Worm (Caenorhabditis elegans): ENCODE measurements around the gene M01F1.9.

Gene M01F1.9

DNA sequence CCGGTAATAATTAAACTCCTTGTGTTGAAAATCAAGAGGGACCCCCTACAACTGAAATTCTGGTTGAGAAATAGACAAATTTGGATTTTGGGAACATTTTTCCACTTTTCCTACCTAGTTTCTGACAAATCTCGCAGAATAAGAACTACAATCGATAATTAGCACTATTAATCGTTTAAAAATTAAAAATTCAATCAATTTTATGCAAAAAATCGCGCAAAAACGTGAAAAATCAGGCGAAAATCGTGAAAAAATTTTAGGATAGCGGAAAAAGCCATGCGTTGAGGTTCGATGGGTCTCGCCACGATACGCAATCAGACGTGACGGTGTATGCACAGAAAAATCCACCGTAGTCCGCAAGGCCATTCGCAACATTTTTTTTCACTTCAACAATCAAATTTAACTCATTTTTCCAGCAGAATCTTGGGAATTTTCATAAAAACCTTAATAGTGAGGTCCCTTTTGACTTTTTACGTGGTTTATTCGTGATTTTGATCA lies 6.2 kb upstream of the M01F1.9 start, which contains the start of gene lias-1:
Gene lias-1 (minus strand): TSS at position 51 of the 498 bp plus-strand sequence.
- TF ChIP-seq lin-38 (GFP tag; IDR thresholded peaks at IDR 0.05) (peak; percentile 83), nhr-111 (GFP tag; optimal IDR thresholded peaks at IDR 0.05) (no peak), mes-2 (tag; optimal IDR thresholded peaks at IDR 0.05; ENCODE audit: poor library complexity, severe bottlenecking) (peak; percentile 90), duxl-1 (tag; optimal IDR thresholded peaks at IDR 0.05; ENCODE audit: poor library complexity) (peak; percentile 21), zfp-3 (GFP tag; conservative IDR thresholded peaks at IDR 0.05) (no peak), nhr-6 (tag; optimal IDR thresholded peaks at IDR 0.05) (peak; percentile 73), nhr-77 (tag; optimal IDR thresholded peaks at IDR 0.05) (peak; percentile 84), unc-62 (GFP tag; optimal IDR thresholded peaks at IDR 0.05 in 1 of 2) (peak in 1 of 2 experiments; percentile 89), unc-62 (tag; optimal IDR thresholded peaks at IDR 0.05) (no peak), lsy-2 (tag; optimal IDR thresholded peaks at IDR 0.05) (peak; percentile 83 to 98), tra-1 (GFP tag; IDR thresholded peaks at IDR 0.05) (no peak), nhr-11 (tag; optimal IDR thresholded peaks at IDR 0.05) (peak; percentile 70), daf-16 (GFP tag; optimal IDR thresholded peaks at IDR 0.05) (no peak), daf-16 (tag; optimal IDR thresholded peaks at IDR 0.05) (peak; percentile 38), fkh-10 (GFP tag; optimal IDR thresholded peaks at IDR 0.05) (peak; percentile 52), ces-1 (GFP tag; optimal IDR thresholded peaks at IDR 0.05) (no peak), mdl-1 (tag; optimal IDR thresholded peaks at IDR 0.05) (peak in 1 of 2 experiments; percentile 72), hlh-30 (tag; optimal IDR thresholded peaks at IDR 0.05; ENCODE audit: insufficient read depth) (peak; percentile 82), mep-1 (tag; optimal IDR thresholded peaks at IDR 0.05) (peak; percentile 90), attf-4 (tag; optimal IDR thresholded peaks at IDR 0.05) (no peak), arid-1 (GFP tag; conservative IDR thresholded peaks at IDR 0.05) (peak; percentile 30; the same call in 1 of the 2 replicates), vab-7 (GFP tag; IDR thresholded peaks at IDR 0.05) (0 out of 2 replicates have a peak, but pooled peaks have one; percentile 27), dmd-6 (GFP tag; IDR thresholded peaks at IDR 0.05) (peak; percentile 24; the same call in 1 of the 2 replicates), hlh-11 (tag; optimal IDR thresholded peaks at IDR 0.05) (peak; percentile 69), nhr-25 (tag; optimal IDR thresholded peaks at IDR 0.05; ENCODE audit: borderline replicate concordance, insufficient read depth) (peak; percentile 55), T26A8.4 (GFP tag; IDR thresholded peaks at IDR 0.05) (peak; percentile 24; the same call in 1 of the 2 replicates), T20F7.1 (GFP tag; optimal IDR thresholded peaks at IDR 0.05) (peak; percentile 76), hmg-1.1 (GFP tag; IDR thresholded peaks at IDR 0.05) (peak; percentile 66), Y48G9A.11 (GFP tag; IDR thresholded peaks at IDR 0.05) (no peak), daf-8 (GFP tag; IDR thresholded peaks at IDR 0.05) (no peak), ztf-7 (tag; optimal IDR thresholded peaks at IDR 0.05) (peak; percentile 6), spr-1 (tag; optimal IDR thresholded peaks at IDR 0.05) (peak; percentile 24), unc-130 (GFP tag; optimal IDR thresholded peaks at IDR 0.05) (peak; percentile 8), zfp-2 (tag; optimal IDR thresholded peaks at IDR 0.05) (peak; percentile 27), pha-4 (GFP tag; IDR thresholded peaks at IDR 0.05) (no peak), pha-4 (tag; optimal IDR thresholded peaks at IDR 0.05) (peak; percentile 33), rbr-2 (tag; optimal IDR thresholded peaks at IDR 0.05) (peak; percentile 60), nhr-28 (tag; optimal IDR thresholded peaks at IDR 0.05) (peak; percentile 68), dmd-9 (GFP tag; IDR thresholded peaks at IDR 0.05) (no peak), dve-1 (tag; optimal IDR thresholded peaks at IDR 0.05; ENCODE audit: insufficient read depth) (peak; percentile 69), lin-13 (GFP tag; optimal IDR thresholded peaks at IDR 0.05) (peak; percentile 86), mxl-3 (GFP tag; optimal IDR thresholded peaks at IDR 0.05) (peak; percentile 79), ceh-62 (tag; optimal IDR thresholded peaks at IDR 0.05) (no peak), ama-1 (optimal IDR thresholded peaks at IDR 0.05) (peak; percentile 92), ZK546.5 (tag; optimal IDR thresholded peaks at IDR 0.05) (peak in 1 of 2 experiments; percentile 32), Y105C5A.15 (GFP tag; IDR thresholded peaks at IDR 0.05) (no peak), daf-19 (GFP tag; conservative IDR thresholded peaks at IDR 0.05) (no peak), hif-1 (tag; optimal IDR thresholded peaks at IDR 0.05) (peak in 1 of 2 experiments; percentile 62), ctbp-1 (GFP tag; IDR thresholded peaks at IDR 0.05) (no peak), nhr-10 (tag; optimal IDR thresholded peaks at IDR 0.05) (no peak), dpl-1 (GFP tag; optimal IDR thresholded peaks at IDR 0.05) (peak; percentile 84)

All from whole organism, L4 larva.